Worm (Caenorhabditis elegans) whole organism, L4/young adult: ENCODE results near the gene glr-6.

Source experiments
- W03F9.2 ChIP-seq: fragments of 150-350 bp; optimal IDR thresholded peaks from 2 replicates; lab custom pipeline; 2014; ENCODE audit warnings: missing biosample characterization, missing genetic modification characterization
- dao-5 ChIP-seq: sonication (generic microtip); optimal IDR thresholded peaks from 2 replicates; lab custom pipeline; 2016; ENCODE audit warnings: missing genotype, missing genetic modification characterization, moderate library complexity, missing compliant biosample characterization
- him-1 ChIP-seq: sonication (generic microtip); optimal IDR thresholded peaks from 2 replicates; lab custom pipeline; 2016; ENCODE audit warnings: missing genotype, missing genetic modification reagents, missing genetic modification characterization, missing compliant biosample characterization

ce11 chrX:6808239-6808638, 32.3 kb downstream of the glr-6 start:
- TF ChIP-seq him-1 (no peak), dao-5 (no peak), W03F9.2 (tag; lab: Kevin White, UChicago) (no peak)
